Fruit fly (Drosophila melanogaster): Measurements from ENCODE around the gene Grip84.

dm6 chrX:19601644-19602043, 36.1 kb upstream of the Grip84 start, which contains the start of gene CG14220:
- TF ChIP-seq Snoo (tag; optimal IDR thresholded peaks at IDR 0.05), result no peak
- TF ChIP-seq CG15710 (tag; optimal IDR thresholded peaks at IDR 0.05), result no peak
- TF ChIP-seq CG9948 (tag; optimal IDR thresholded peaks at IDR 0.05), result no peak
- no peak for TF ChIP-seq gl (tag; optimal IDR thresholded peaks at IDR 0.05)
- TF ChIP-seq CG13204 (GFP tag; optimal IDR thresholded peaks at IDR 0.05), result no peak
- TF ChIP-seq D1 (tag; optimal IDR thresholded peaks at IDR 0.05), result no peak
- TF ChIP-seq CG4496 (GFP tag; IDR thresholded peaks at IDR 0.05), result no peak
- no peak for TF ChIP-seq Ets98B (GFP tag; IDR thresholded peaks at IDR 0.05)

All from whole organism, pupa.